Worm (Caenorhabditis elegans): ENCODE measurements around the gene T02B11.3.
"Not testable (repeated sequence)": the region's sequence is repeated elsewhere in the genome, so short reads cannot be mapped to it uniquely, and the experiment has no call there.

- not testable (repeated sequence) for TF ChIP-seq ama-1 (optimal IDR thresholded peaks at IDR 0.05); ets-7 (tag; optimal IDR thresholded peaks at IDR 0.05); flt-1 (GFP tag; IDR thresholded peaks at IDR 0.05)
These were observed 46.0 kb downstream of the T02B11.3 start, which contains the start of gene srx-32 for ce11 chrV:820629-821028.
